Fruit fly (Drosophila melanogaster): ENCODE measurements around the gene ppk5.

Gene ppk5

dm6 chr3L:21584683-21585082 is 50.2 kb downstream of the ppk5 start (continued):
- no peak for TF ChIP-seq dmrt99B (tag; optimal IDR thresholded peaks at IDR 0.05)

dm6 chr3L:21585397-21585796 is 50.9 kb downstream of the ppk5 start:
- no peak for TF ChIP-seq psq (GFP tag; optimal IDR thresholded peaks at IDR 0.05)
- TF ChIP-seq pum (GFP tag; optimal IDR thresholded peaks at IDR 0.05), result no peak
- TF ChIP-seq ato (GFP tag; IDR thresholded peaks at IDR 0.05; ENCODE audit: partially characterized antibody), result no peak
- no peak for TF ChIP-seq CG7963 (GFP tag; IDR thresholded peaks at IDR 0.05; ENCODE audit: partially characterized antibody)
- no peak for TF ChIP-seq amos (GFP tag; IDR thresholded peaks at IDR 0.05; ENCODE audit: partially characterized antibody)
- no peak for TF ChIP-seq CG11696 (GFP tag; IDR thresholded peaks at IDR 0.05)
- TF ChIP-seq Lhr (GFP tag; optimal IDR thresholded peaks at IDR 0.05), result no peak
- no peak for TF ChIP-seq CG4854 (GFP tag; optimal IDR thresholded peaks at IDR 0.05)
- TF ChIP-seq CG33213 (GFP tag; optimal IDR thresholded peaks at IDR 0.05), result peak; percentile 25
- TF ChIP-seq CG16863 (GFP tag; optimal IDR thresholded peaks at IDR 0.05), result peak; percentile 24
- TF ChIP-seq D (optimal IDR thresholded peaks at IDR 0.05), result no peak
- peak; percentile 1 for TF ChIP-seq D (GFP tag; optimal IDR thresholded peaks at IDR 0.05)
- TF ChIP-seq CG6683 (GFP tag; optimal IDR thresholded peaks at IDR 0.05), result no peak
- TF ChIP-seq CG4424 (GFP tag; optimal IDR thresholded peaks at IDR 0.05), result peak; percentile 15
- TF ChIP-seq CG15696 (tag; optimal IDR thresholded peaks at IDR 0.05), result peak; percentile 19
- no peak for TF ChIP-seq ken (GFP tag; IDR thresholded peaks at IDR 0.05)
- no peak for TF ChIP-seq CG17802 (tag; optimal IDR thresholded peaks at IDR 0.05)
- TF ChIP-seq CG18476 (GFP tag; optimal IDR thresholded peaks at IDR 0.05), result no peak
- no peak for TF ChIP-seq lab (GFP tag; optimal IDR thresholded peaks at IDR 0.05)
- TF ChIP-seq CG17361 (GFP tag; IDR thresholded peaks at IDR 0.05), result peak; percentile 59; the same call in 2 of the 3 replicates
- TF ChIP-seq Hr3 (GFP tag; optimal IDR thresholded peaks at IDR 0.05), result peak; percentile 31
- TF ChIP-seq CG32772 (GFP tag; IDR thresholded peaks at IDR 0.05), result no peak
- TF ChIP-seq CG12391 (tag; optimal IDR thresholded peaks at IDR 0.05), result no peak
- TF ChIP-seq Xrp1 (GFP tag; IDR thresholded peaks at IDR 0.05), result peak; percentile 38; the same call in 1 of the 2 replicates
- peak; percentile 32; the same call in 2 of the 3 replicates for TF ChIP-seq H15 (GFP tag; IDR thresholded peaks at IDR 0.05)
- peak; percentile 23 for TF ChIP-seq fd96Cb (tag; optimal IDR thresholded peaks at IDR 0.05)
- TF ChIP-seq ham (GFP tag; IDR thresholded peaks at IDR 0.05), result no peak
- TF ChIP-seq Xbp1 (GFP tag; optimal IDR thresholded peaks at IDR 0.05), result no peak
- peak; percentile 15; the same call in 1 of the 2 replicates for TF ChIP-seq sisA (GFP tag; IDR thresholded peaks at IDR 0.05)
- TF ChIP-seq CG7556 (GFP tag; optimal IDR thresholded peaks at IDR 0.05), result peak; percentile 10
- no peak for TF ChIP-seq CG12155 (GFP tag; optimal IDR thresholded peaks at IDR 0.05)
- TF ChIP-seq eyg (GFP tag; optimal IDR thresholded peaks at IDR 0.05), result no peak
- TF ChIP-seq CG6813 (GFP tag; optimal IDR thresholded peaks at IDR 0.05), result no peak
- no peak for TF ChIP-seq bigmax (GFP tag; optimal IDR thresholded peaks at IDR 0.05)
- no peak for TF ChIP-seq Bdp1 (GFP tag; optimal IDR thresholded peaks at IDR 0.05)
- no peak for TF ChIP-seq Usf (GFP tag; optimal IDR thresholded peaks at IDR 0.05)
- TF ChIP-seq CG18262 (tag; optimal IDR thresholded peaks at IDR 0.05), result peak; percentile 51
- TF ChIP-seq sob (GFP tag; IDR thresholded peaks at IDR 0.05), result no peak
- peak; percentile 8 for TF ChIP-seq chn (GFP tag; optimal IDR thresholded peaks at IDR 0.05)
- TF ChIP-seq dmrt11E (tag; optimal IDR thresholded peaks at IDR 0.05), result peak; percentile 50
- peak; percentile 44 for TF ChIP-seq CG2712 (tag; optimal IDR thresholded peaks at IDR 0.05)
- TF ChIP-seq sens (GFP tag), result peak; percentile 75
- TF ChIP-seq ranshi (GFP tag; IDR thresholded peaks at IDR 0.05), result 0 out of 2 replicates have a peak, but pooled peaks have one; percentile 20
- TF ChIP-seq pan (optimal IDR thresholded peaks at IDR 0.05), result no peak
- peak in 1 of 2 experiments; percentile 42 for TF ChIP-seq pan (GFP tag; optimal IDR thresholded peaks at IDR 0.05 in 1 of 2, IDR thresholded peaks at IDR 0.05 in 1 of 2)
- no peak for TF ChIP-seq CG12769 (tag; optimal IDR thresholded peaks at IDR 0.05)
- TF ChIP-seq corto (GFP tag; optimal IDR thresholded peaks at IDR 0.05), result no peak
- no peak for TF ChIP-seq CG31388 (GFP tag; optimal IDR thresholded peaks at IDR 0.05)

Data from whole organism, embryonic.